Fruit fly (Drosophila melanogaster) whole organism, wandering third instar larva: ENCODE measurements around the gene CG17721.
A peak's percentile ranks its signal among the peaks of the same experiment; 100 is the strongest.

Experiments used
- Abd-B ChIP-seq: fragments of >200 bp; optimal IDR thresholded peaks from 2 replicates; lab custom pipeline; 2017; ENCODE audit warnings: missing biosample characterization, missing genetic modification characterization
- CG9705 ChIP-seq: fragments of 200-800 bp; sonication (Bioruptor generic); optimal IDR thresholded peaks from 2 replicates; lab custom pipeline; 2018; ENCODE audit warnings: missing biosample characterization, mild to moderate bottlenecking, missing genetic modification characterization
- GATAd ChIP-seq: sonication (Bioruptor generic); optimal IDR thresholded peaks from 2 replicates; lab custom pipeline; 2016; ENCODE audit warnings: missing biosample characterization, missing genetic modification characterization
- Hnf4 ChIP-seq: fragments of 200-800 bp; sonication (Bioruptor generic); optimal IDR thresholded peaks from 2 replicates; lab custom pipeline; 2016; ENCODE audit warnings: missing biosample characterization, mild to moderate bottlenecking, missing genetic modification characterization
- Jra ChIP-seq: sonication (Bioruptor generic); optimal IDR thresholded peaks from 2 replicates; lab custom pipeline; 2016; ENCODE audit warnings: missing biosample characterization, missing genetic modification characterization
- Myc ChIP-seq: fragments of >200 bp; optimal IDR thresholded peaks from 2 replicates; lab custom pipeline; 2017
- Vsx2 ChIP-seq: fragments of 200-300, 225-300 bp; sonication (Bioruptor generic); optimal IDR thresholded peaks from 2 replicates; lab custom pipeline; 2018; ENCODE audit warnings: missing biosample characterization, missing genetic modification characterization; ENCODE audit not compliant: partially characterized antibody
- brk ChIP-seq: fragments of 200-800 bp; sonication (Bioruptor generic); optimal IDR thresholded peaks from 2 replicates; lab custom pipeline; 2016; ENCODE audit warnings: missing biosample characterization, mild to moderate bottlenecking, missing genetic modification characterization
- ey ChIP-seq: fragments of 200-800 bp; sonication (Bioruptor generic); optimal IDR thresholded peaks from 2 replicates; lab custom pipeline; 2016; ENCODE audit warnings: missing biosample characterization, missing genetic modification characterization
- fru ChIP-seq: fragments of 200-800 bp; sonication (Bioruptor generic); optimal IDR thresholded peaks from 3 replicates; lab custom pipeline; 2016; ENCODE audit warnings: missing biosample characterization, mild to moderate bottlenecking, missing genetic modification characterization
- pan ChIP-seq: fragments of >200 bp; optimal IDR thresholded peaks from 2 replicates; lab custom pipeline; 2017
- tai ChIP-seq: sonication (Bioruptor generic); optimal IDR thresholded peaks from 2 replicates; lab custom pipeline; 2016; ENCODE audit warnings: missing biosample characterization, missing genetic modification characterization
- usp ChIP-seq: fragments of >200 bp; optimal IDR thresholded peaks from 2 replicates; lab custom pipeline; 2017; ENCODE audit warnings: missing biosample characterization, missing genetic modification characterization

DNA sequence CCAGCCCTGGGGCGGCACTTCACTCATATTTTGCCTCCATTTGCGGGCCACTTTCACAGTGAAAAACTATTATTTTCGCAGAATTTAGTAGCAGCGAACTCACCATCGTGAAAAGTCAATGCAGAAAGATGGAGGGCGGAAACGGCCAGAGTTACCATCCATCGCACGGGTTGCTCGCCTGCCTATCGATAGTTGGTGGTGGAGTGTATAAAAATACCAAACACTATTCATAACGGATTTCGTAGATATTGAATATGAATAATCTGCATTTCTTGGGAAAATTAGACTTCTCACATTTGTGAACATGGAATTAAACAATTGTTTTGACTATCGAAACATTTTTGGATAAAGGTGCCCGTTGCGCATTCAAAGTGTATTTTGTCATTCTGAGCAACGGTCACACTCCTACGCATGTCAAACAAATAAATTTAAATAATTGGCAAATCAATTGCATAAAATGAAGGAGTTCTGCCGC lies 18.7 kb upstream of the CG17721 start, which contains the start of the genes RpS25 and CG4820:
- TF ChIP-seq Myc (lab: Kevin White, UChicago) (peak; percentile 60), brk (no peak), Jra (GFP tag; lab: Kevin White, UChicago) (peak; percentile 78), tai (GFP tag; lab: Kevin White, UChicago) (no peak), usp (GFP tag; lab: Kevin White, UChicago) (no peak), Abd-B (GFP tag; lab: Kevin White, UChicago) (no peak), pan (lab: Kevin White, UChicago) (no peak), fru (GFP tag; lab: Kevin White, UChicago) (peak; percentile 83), Vsx2 (peak; percentile 95), GATAd (GFP tag; lab: Kevin White, UChicago) (no peak), ey (peak; percentile 69), Hnf4 (peak; percentile 52), CG9705 (GFP tag; lab: Kevin White, UChicago) (peak; percentile 91)
